Worm (Caenorhabditis elegans) whole organism, mixed stage, embryonic: ENCODE measurements around the gene W06A11.1.

Experiments used
- bed-3 ChIP-seq: fragments of 200-800 bp; sonication (Bioruptor generic); optimal IDR thresholded peaks from 3 replicates; lab custom pipeline; 2018; ENCODE audit warnings: mild to moderate bottlenecking, missing genetic modification characterization, moderate library complexity, missing compliant biosample characterization
- ces-1 ChIP-seq: fragments of 150-350 bp; optimal IDR thresholded peaks from 2 replicates; lab custom pipeline; 2014; ENCODE audit warnings: missing biosample characterization, missing genetic modification reagents, missing genetic modification characterization
- cnd-1 ChIP-seq: fragments of 200-800 bp; sonication (Bioruptor generic); optimal IDR thresholded peaks from 2 replicates; lab custom pipeline; 2018; ENCODE audit warnings: mild to moderate bottlenecking, missing genetic modification characterization, missing compliant biosample characterization
- drap-1 ChIP-seq: fragments of 200-800 bp; sonication (Bioruptor generic); optimal IDR thresholded peaks from 3 replicates; lab custom pipeline; 2018; ENCODE audit warnings: mild to moderate bottlenecking, missing genetic modification characterization, missing compliant biosample characterization
- flh-1 ChIP-seq: fragments of 200-800 bp; sonication (Bioruptor generic); optimal IDR thresholded peaks from 2 replicates; lab custom pipeline; 2018; ENCODE audit warnings: mild to moderate bottlenecking, missing genetic modification characterization, moderate library complexity, missing compliant biosample characterization
- hlh-1 ChIP-seq: fragments of 150-350 bp; optimal IDR thresholded peaks from 2 replicates; lab custom pipeline; 2014; ENCODE audit warnings: missing biosample characterization, missing genetic modification reagents, missing genetic modification characterization
- mab-5 ChIP-seq: fragments of 150-350 bp; optimal IDR thresholded peaks from 2 replicates; lab custom pipeline; 2014; ENCODE audit warnings: missing biosample characterization, missing genetic modification characterization
- nhr-2 ChIP-seq: fragments of 150-350 bp; optimal IDR thresholded peaks from 2 replicates; lab custom pipeline; 2014; ENCODE audit warnings: missing biosample characterization, missing genetic modification characterization
- nhr-76 ChIP-seq: sonication (generic microtip); optimal IDR thresholded peaks from 2 replicates; lab custom pipeline; 2017; ENCODE audit warnings: missing biosample characterization, missing genetic modification characterization
- sem-2 ChIP-seq: fragments of 200-800 bp; sonication (Bioruptor generic); optimal IDR thresholded peaks from 2 replicates; lab custom pipeline; 2018; ENCODE audit warnings: mild to moderate bottlenecking, missing genetic modification characterization, missing compliant biosample characterization
- sptf-1 ChIP-seq: sonication (generic microtip); optimal IDR thresholded peaks from 2 replicates; lab custom pipeline; 2017; ENCODE audit warnings: mild to moderate bottlenecking, missing genetic modification characterization, moderate library complexity, missing compliant biosample characterization
- unc-62 ChIP-seq: fragments of 150-350 bp; optimal IDR thresholded peaks from 2 replicates; lab custom pipeline; 2014; ENCODE audit warnings: missing biosample characterization, missing genetic modification reagents, missing genetic modification characterization

The W06A11.1 gene

DNA sequence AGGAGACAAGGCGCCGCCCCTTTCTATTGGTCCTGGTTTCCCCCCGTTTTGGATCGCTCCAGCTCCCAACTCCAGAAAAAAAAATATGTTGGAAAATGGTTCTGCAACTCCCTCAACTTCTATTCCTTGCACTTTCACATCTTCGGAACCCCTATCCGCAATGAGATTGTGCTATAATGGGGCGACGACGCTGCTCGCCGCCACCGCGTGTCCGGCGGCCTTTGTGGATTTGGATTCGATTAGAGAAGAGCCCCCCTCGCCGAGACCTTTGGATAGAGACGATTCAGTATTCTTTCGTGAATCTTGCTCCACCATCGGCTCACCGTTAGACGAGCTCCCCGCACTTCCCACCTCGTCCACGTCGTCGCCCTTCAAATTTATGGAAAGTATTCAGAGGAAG lies 39.8 kb downstream of the W06A11.1 start:
- TF ChIP-seq sptf-1 (tag; lab: Kevin White, UChicago) = no peak
- peak; percentile 29 for TF ChIP-seq ces-1 (GFP tag; lab: Kevin White, UChicago)
- no peak for TF ChIP-seq bed-3 (GFP tag; lab: Kevin White, UChicago)
- no peak for TF ChIP-seq flh-1
- no peak for TF ChIP-seq nhr-2 (tag; lab: Kevin White, UChicago)
- no peak for TF ChIP-seq drap-1 (GFP tag; lab: Kevin White, UChicago)
- no peak for TF ChIP-seq sem-2
- TF ChIP-seq, all 35 proteins: peak for 1

DNA sequence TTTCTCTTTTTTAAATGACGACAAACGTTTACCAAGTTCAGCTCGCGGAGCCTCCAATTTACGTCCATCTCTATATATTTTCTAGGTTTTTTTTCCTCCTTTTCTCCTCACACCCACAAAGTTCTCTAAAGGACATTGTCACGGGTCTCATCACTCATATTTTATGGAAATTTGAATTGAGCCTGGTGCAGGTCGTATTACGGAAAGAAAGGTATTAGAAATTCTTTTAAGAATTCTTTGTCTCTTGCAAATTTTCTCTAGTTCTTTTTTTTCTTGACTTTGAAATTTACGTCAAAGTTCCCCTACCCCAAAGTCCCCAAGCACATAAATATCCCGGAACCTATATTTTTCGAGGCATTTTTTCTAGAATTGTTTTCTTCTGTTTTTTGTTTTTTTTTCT lies 51.1 kb downstream of the W06A11.1 start:
- TF ChIP-seq unc-62 (GFP tag; lab: Kevin White, UChicago) (no peak), cnd-1 (no peak), mab-5 (no peak), nhr-76 (tag; lab: Kevin White, UChicago) (no peak), hlh-1 (tag; lab: Kevin White, UChicago) (no peak)
